Fruit fly (Drosophila melanogaster) whole organism: ENCODE data around the gene CG5938.

Experiments
- Dll ChIP-seq: fragments of >200 bp; optimal IDR thresholded peaks from 2 replicates; lab custom pipeline; 2017
- EcR ChIP-seq, 2 experiments: fragments of >200 bp; optimal IDR thresholded peaks; 2 replicates each; lab custom pipeline; 2017; ENCODE audit warnings: missing biosample characterization in 2 of 2, missing genetic modification characterization in 2 of 2, missing genetic modification reagents in 2 of 2

DNA sequence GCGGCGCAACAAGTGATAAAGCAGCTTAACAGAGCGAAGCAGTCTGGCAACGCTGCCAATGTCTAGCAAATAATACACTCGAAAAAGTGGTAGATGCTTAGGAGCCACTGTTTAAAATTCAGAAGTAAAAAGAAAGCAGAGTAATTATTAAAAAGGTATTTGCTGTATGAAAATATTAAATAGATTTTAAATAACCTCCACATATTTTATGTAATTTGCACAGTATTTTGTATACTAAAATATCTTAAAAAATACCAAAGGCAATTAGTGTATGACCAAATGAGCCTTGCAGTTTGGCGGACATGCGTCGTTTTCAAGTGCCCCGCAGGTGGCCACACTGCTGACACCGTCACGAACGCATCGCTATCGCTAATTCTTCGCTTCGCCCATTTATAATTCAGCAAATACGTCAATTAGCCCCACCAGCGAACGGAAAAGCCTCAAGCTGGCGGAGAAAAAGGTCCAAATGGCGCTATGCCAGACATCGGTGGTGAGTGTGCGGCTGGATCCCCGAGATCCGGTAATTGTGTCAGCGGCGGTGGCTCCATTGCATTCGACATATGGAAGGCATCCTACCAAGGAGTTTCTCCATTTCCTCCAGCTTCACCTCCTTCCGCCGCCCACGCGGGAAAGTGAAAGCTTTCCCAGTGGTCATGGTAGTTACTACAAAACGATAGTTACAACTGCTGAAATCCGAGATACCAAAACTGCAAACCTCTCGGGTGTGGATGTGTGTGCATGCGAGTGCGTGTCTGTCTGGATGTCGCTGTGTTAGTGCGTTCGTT lies 21.3 kb upstream of the CG5938 start, which contains the start of gene pll:
- no peak for TF ChIP-seq EcR (GFP tag; optimal IDR thresholded peaks at IDR 0.05; lab: Kevin White, UChicago)
- TF ChIP-seq Dll (lab: Kevin White, UChicago): no peak
